Worm (Caenorhabditis elegans): ENCODE data around the gene C09B8.8.

DNA sequence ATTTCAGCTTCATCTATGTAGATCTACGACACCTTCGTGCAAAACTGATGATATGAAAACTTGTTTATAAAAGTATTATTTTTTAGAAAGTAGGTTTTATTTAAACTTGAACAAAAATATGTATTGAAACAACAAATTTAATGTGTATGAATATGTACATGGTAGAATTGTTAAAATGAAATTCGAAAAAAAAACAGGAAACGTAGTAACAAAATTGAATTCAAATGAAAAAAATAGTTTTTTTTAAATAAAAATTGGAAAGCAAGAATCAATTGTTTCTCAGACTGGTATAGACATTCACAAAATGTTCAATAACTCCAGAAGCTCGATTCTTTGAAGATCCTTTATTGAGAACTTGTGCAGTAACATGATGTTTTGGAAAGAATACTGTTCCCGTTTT is 5.5 kb downstream of the C09B8.8 start:
- TF ChIP-seq dpl-1 (GFP tag; optimal IDR thresholded peaks at IDR 0.05): no peak
- no peak for TF ChIP-seq hrde-1 (tag; optimal IDR thresholded peaks at IDR 0.05; ENCODE audit: borderline replicate concordance)
